Worm (Caenorhabditis elegans): ENCODE results near the gene mrpl-36.

DNA sequence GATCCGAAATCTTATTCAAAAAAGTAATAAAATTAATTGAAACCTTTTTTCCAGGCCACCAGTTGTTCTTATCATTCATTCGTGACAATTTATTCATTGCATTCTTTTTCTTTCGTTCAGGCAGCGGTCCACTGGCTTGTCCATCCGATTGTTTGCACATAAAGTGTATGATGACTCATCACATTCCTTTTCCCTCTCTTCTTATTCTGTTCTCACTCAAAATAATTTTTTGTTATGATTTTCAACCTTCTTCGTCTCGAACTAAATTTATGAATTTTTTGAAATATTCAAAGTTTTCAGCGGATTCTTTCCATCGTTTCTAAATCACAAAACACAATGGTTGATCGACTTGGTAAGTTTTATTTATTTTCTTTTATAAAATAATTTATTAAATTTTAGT, 17.4 kb downstream of the mrpl-36 start, which contains the start of gene ZK632.12:
- TF ChIP-seq nhr-25 (tag; optimal IDR thresholded peaks at IDR 0.05) = no peak
- no peak for TF ChIP-seq elt-3 (tag; optimal IDR thresholded peaks at IDR 0.05)
- TF ChIP-seq nhr-237 (tag; optimal IDR thresholded peaks at IDR 0.05) = no peak
- no peak for TF ChIP-seq lsy-2 (tag; optimal IDR thresholded peaks at IDR 0.05)
- TF ChIP-seq ceh-82 (tag; optimal IDR thresholded peaks at IDR 0.05) = no peak
- TF ChIP-seq fos-1 (tag; optimal IDR thresholded peaks at IDR 0.05) = no peak
- TF ChIP-seq F13H6.1 (tag; optimal IDR thresholded peaks at IDR 0.05) = no peak

Measured in whole organism, L2 larva.